Fruit fly (Drosophila melanogaster) whole organism, wandering third instar larva: ENCODE results near the gene osp.

Experiments
- Dfd ChIP-seq: fragments of >200 bp; optimal IDR thresholded peaks from 2 replicates; lab custom pipeline; 2017; ENCODE audit warnings: missing biosample characterization, missing genetic modification characterization
- Rel ChIP-seq, 2 experiments: fragments of 200-800 bp; sonication (Bioruptor generic) in 1 of 2; optimal IDR thresholded peaks; 2 replicates in 1 of 2; 3 replicates in 1 of 2; lab custom pipeline; 2016 to 2019; ENCODE audit warnings: mild to moderate bottlenecking in 2 of 2, missing biosample characterization in 2 of 2, missing genetic modification characterization in 2 of 2, moderate library complexity in 1 of 2
- Sp1 ChIP-seq: fragments of 200-800 bp; sonication (Bioruptor generic); optimal IDR thresholded peaks from 3 replicates; lab custom pipeline; 2019; ENCODE audit warnings: missing biosample characterization, mild to moderate bottlenecking, missing genetic modification characterization, moderate library complexity
- br ChIP-seq: fragments of 200-800 bp; sonication (Bioruptor generic); optimal IDR thresholded peaks from 2 replicates; lab custom pipeline; 2016; ENCODE audit warnings: missing biosample characterization, missing genetic modification characterization
- dsf ChIP-seq: sonication (Bioruptor generic); optimal IDR thresholded peaks from 2 replicates; lab custom pipeline; 2016; ENCODE audit warnings: missing biosample characterization, missing genetic modification characterization, borderline replicate concordance
- h ChIP-seq: fragments of 200-800 bp; sonication (Bioruptor generic); optimal IDR thresholded peaks from 3 replicates; lab custom pipeline; 2016; ENCODE audit warnings: missing biosample characterization, mild to moderate bottlenecking, missing genetic modification characterization
- lola ChIP-seq: fragments of >200 bp; optimal IDR thresholded peaks from 2 replicates; lab custom pipeline; 2017; ENCODE audit warnings: missing biosample characterization, missing genetic modification characterization
- tai ChIP-seq: sonication (Bioruptor generic); optimal IDR thresholded peaks from 2 replicates; lab custom pipeline; 2016; ENCODE audit warnings: missing biosample characterization, missing genetic modification characterization

- peak; percentile 69 for TF ChIP-seq dsf (GFP tag; lab: Kevin White, UChicago)
- no peak for TF ChIP-seq lola (GFP tag; lab: Kevin White, UChicago)
- TF ChIP-seq Sp1: peak; percentile 93
- TF ChIP-seq Rel (GFP tag; optimal IDR thresholded peaks at IDR 0.05; lab: Kevin White, UChicago): peak; percentile 90
- peak; percentile 60 for TF ChIP-seq Rel (tag; optimal IDR thresholded peaks at IDR 0.05; lab: Kevin White, UChicago)
- TF ChIP-seq br: peak; percentile 94
- peak; percentile 86 for TF ChIP-seq tai (GFP tag; lab: Kevin White, UChicago)
- TF ChIP-seq h (GFP tag; lab: Kevin White, UChicago): peak; percentile 95
- TF ChIP-seq Dfd (GFP tag; lab: Kevin White, UChicago): no peak
Observed at dm6 chr2L:14552141-14552748, 136.9 kb downstream of the osp start.
